Fruit fly (Drosophila melanogaster) Kc167 (cell line): ENCODE measurements around the gene CG33234.

Experiments used
- Myc ChIP-seq: fragments of >200 bp; optimal IDR thresholded peaks from 2 replicates; lab custom pipeline; 2017; ENCODE audit warnings: missing external identifiers
- Sin3A ChIP-seq: fragments of >200 bp; optimal IDR thresholded peaks from 2 replicates; lab custom pipeline; 2018; ENCODE audit warnings: missing external identifiers
- h ChIP-seq: fragments of >200 bp; optimal IDR thresholded peaks from 3 replicates; lab custom pipeline; 2018; ENCODE audit warnings: missing external identifiers
- insv ChIP-seq: fragments of >200 bp; optimal IDR thresholded peaks from 3 replicates; lab custom pipeline; 2018; ENCODE audit warnings: missing external identifiers
- psq ChIP-seq: fragments of >200 bp; optimal IDR thresholded peaks from 2 replicates; lab custom pipeline; 2017; ENCODE audit warnings: missing external identifiers
- ttk ChIP-seq: sonication (Bioruptor generic); optimal IDR thresholded peaks from 2 replicates; lab custom pipeline; 2017; ENCODE audit warnings: missing external identifiers

The CG33234 gene

dm6 chr3L:2647523-2648378 lies 13.7 kb upstream of the CG33234 start, which contains the start of gene CG1246:
TSS of gene CG1246 (plus strand) at chr3L:2648048.
- TF ChIP-seq Myc (lab: Kevin White, UChicago) (no peak), Sin3A (lab: Kevin White, UChicago) (no peak), insv (lab: Kevin White, UChicago) (no peak), h (lab: Kevin White, UChicago) (no peak), psq (lab: Kevin White, UChicago) (no peak), ttk (lab: Kevin White, UChicago) (no peak)

DNA sequence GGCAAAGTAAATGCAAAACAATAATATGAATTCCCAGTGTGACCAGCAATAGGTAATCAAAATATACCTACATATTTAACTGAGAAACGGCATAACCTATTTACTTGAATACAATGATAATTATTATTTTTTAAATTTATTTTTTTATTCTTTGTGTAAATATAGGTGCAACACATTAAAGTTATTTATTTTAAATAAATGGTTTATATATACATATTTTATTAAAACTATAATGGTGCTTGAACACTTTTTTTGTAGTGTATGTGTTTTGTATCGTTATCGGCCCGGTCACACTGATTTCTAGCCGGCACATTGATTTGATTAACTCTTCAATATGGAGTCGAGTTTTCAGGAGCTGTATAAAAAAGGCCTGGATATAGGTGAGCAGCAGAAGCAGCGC lies 9.6 kb upstream of the CG33234 start, which contains the start of the genes ProRS-m, CG42304 and Snup:
Gene ProRS-m, minus strand, starts transcription at position 51 of the 400 bp plus-strand sequence.
Gene CG42304, plus strand, starts transcription at position 289 of the 400 bp plus-strand sequence.
Gene Snup, plus strand, starts transcription at position 289 of the 400 bp plus-strand sequence.
- no peak for TF ChIP-seq Sin3A (lab: Kevin White, UChicago)
- TF ChIP-seq ttk (lab: Kevin White, UChicago), result no peak
- TF ChIP-seq insv (lab: Kevin White, UChicago), result no peak
- TF ChIP-seq psq (lab: Kevin White, UChicago), result no peak
- TF ChIP-seq Myc (lab: Kevin White, UChicago), result no peak
- no peak for TF ChIP-seq h (lab: Kevin White, UChicago)

DNA sequence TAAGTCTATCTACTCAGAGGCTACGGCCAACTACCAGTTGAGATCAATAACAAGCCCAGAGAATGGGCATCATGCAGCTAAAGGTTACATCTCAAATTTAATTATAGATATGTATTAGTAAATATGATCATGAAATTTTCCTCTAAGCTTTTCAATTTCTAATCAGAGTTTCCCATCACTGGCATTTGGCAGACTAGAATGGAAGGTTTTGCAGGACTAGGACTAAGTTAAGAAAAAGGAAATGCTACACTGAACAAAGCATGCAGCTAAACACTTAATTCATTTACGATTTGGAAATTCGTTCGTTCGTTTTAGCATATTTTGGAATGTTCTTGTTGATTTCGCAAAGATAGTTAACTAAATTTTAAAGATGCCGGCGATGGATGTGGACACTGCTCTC lies 2.1 kb upstream of the CG33234 start, which contains the start of gene CG33233:
Gene CG33233, plus strand, starts transcription at position 301 of the 400 bp plus-strand sequence.
- TF ChIP-seq Sin3A (lab: Kevin White, UChicago), result no peak
- no peak for TF ChIP-seq h (lab: Kevin White, UChicago)
- no peak for TF ChIP-seq psq (lab: Kevin White, UChicago)
- no peak for TF ChIP-seq ttk (lab: Kevin White, UChicago)
- TF ChIP-seq insv (lab: Kevin White, UChicago), result no peak
- TF ChIP-seq Myc (lab: Kevin White, UChicago), result no peak

DNA sequence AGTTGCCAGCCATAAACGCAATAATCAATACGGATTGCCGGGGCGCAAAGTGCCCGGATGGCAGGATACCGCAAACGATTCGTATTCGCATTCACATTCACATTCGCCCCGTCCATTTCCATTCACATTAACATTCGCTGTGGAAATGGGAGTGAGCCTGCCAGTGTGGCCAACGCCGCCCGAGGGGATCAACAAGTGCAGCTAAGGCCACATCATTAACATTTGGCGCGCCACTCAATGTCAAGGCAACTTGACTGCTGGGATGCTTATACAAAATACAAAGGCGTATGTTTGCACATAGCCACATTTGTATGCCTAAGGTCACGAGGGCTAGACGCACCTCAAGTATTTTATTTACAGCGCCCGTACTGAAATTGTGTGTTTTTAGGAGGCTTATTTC lies 41.1 kb downstream of the CG33234 start:
- TF ChIP-seq psq (lab: Kevin White, UChicago) (no peak), Myc (lab: Kevin White, UChicago) (no peak), Sin3A (lab: Kevin White, UChicago) (no peak), ttk (lab: Kevin White, UChicago) (no peak), insv (lab: Kevin White, UChicago) (no peak), h (lab: Kevin White, UChicago) (no peak)

dm6 chr3L:2711462-2712040 lies 50.1 kb downstream of the CG33234 start, which contains the start of gene Fife:
TSS of gene Fife (minus strand) at chr3L:2711690.
- no peak for TF ChIP-seq insv (lab: Kevin White, UChicago)
- TF ChIP-seq ttk (lab: Kevin White, UChicago), result no peak
- no peak for TF ChIP-seq Sin3A (lab: Kevin White, UChicago)
- TF ChIP-seq psq (lab: Kevin White, UChicago), result no peak
- no peak for TF ChIP-seq h (lab: Kevin White, UChicago)
- TF ChIP-seq Myc (lab: Kevin White, UChicago), result no peak

dm6 chr3L:2712598-2713216 lies 51.3 kb downstream of the CG33234 start:
- no peak for TF ChIP-seq Myc (lab: Kevin White, UChicago)
- no peak for TF ChIP-seq Sin3A (lab: Kevin White, UChicago)
- TF ChIP-seq ttk (lab: Kevin White, UChicago), result no peak
- TF ChIP-seq h (lab: Kevin White, UChicago), result no peak
- no peak for TF ChIP-seq insv (lab: Kevin White, UChicago)
- TF ChIP-seq psq (lab: Kevin White, UChicago), result no peak
